Fruit fly (Drosophila melanogaster): ENCODE results near the gene CG13059.

- TF ChIP-seq Myc (optimal IDR thresholded peaks at IDR 0.05) (no peak), insv (optimal IDR thresholded peaks at IDR 0.05) (no peak), Sin3A (optimal IDR thresholded peaks at IDR 0.05) (no peak)
Measured at dm6 chr3L:16368199-16368598, 44.7 kb downstream of the CG13059 start, which contains the start of gene CG4842.

Data from Kc167 (cell line).